Fruit fly (Drosophila melanogaster) whole organism: Measurements from ENCODE around the gene Sec13.
A peak's percentile ranks its signal among the peaks of the same experiment; 100 is the strongest.

Source experiments
- CG8478 ChIP-seq: fragments of >200 bp; optimal IDR thresholded peaks from 2 replicates; lab custom pipeline; 2018; ENCODE audit warnings: inconsistent platforms
- Dll ChIP-seq: fragments of >200 bp; optimal IDR thresholded peaks from 2 replicates; lab custom pipeline; 2017
- EcR ChIP-seq, 2 experiments: fragments of >200 bp; optimal IDR thresholded peaks; 2 replicates each; lab custom pipeline; 2017; ENCODE audit warnings: missing biosample characterization in 2 of 2, missing genetic modification characterization in 2 of 2, missing genetic modification reagents in 2 of 2
- pan ChIP-seq: fragments of >200 bp; optimal IDR thresholded peaks from 2 replicates; lab custom pipeline; 2017
- psq ChIP-seq: fragments of >200 bp; optimal IDR thresholded peaks from 2 replicates; lab custom pipeline; 2017
- usp ChIP-seq: fragments of >200 bp; optimal IDR thresholded peaks from 2 replicates; lab custom pipeline; 2017; ENCODE audit warnings: missing biosample characterization, missing genetic modification characterization, mixed read lengths

The Sec13 gene

dm6 chr3R:23359420-23359819 lies 3.3 kb downstream of the Sec13 start:
- TF ChIP-seq CG8478 (lab: Kevin White, UChicago) = no peak

DNA sequence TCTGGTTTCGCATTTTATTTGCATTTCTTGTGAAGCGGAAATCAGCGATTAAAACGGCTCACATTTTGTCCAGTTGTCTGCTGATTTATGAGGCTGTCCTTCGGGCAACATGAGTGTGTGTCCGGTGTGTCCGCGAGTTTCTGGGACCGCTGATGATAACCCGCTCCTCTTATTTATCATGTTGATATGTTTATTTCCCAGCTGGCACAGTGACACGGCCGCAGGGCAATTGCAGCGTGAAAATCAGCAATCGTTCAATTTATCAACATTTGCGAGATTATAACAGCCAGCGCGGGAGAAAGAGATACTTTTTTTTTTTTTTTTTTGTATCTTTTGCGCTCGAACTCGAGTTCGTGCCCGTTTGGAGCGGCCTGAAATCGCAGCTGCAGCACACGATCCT lies 4.3 kb downstream of the Sec13 start:
- no peak for TF ChIP-seq usp (GFP tag; lab: Kevin White, UChicago)
- no peak for TF ChIP-seq pan (lab: Kevin White, UChicago)
- TF ChIP-seq psq (lab: Kevin White, UChicago) = no peak
- no peak for TF ChIP-seq EcR (GFP tag; optimal IDR thresholded peaks at IDR 0.05; lab: Kevin White, UChicago)

dm6 chr3R:23363515-23364124 lies 7.5 kb downstream of the Sec13 start, which contains the start of gene CG4408:
TSS of gene CG4408 (minus strand) at chr3R:23363574.
- TF ChIP-seq usp (GFP tag; lab: Kevin White, UChicago) (no peak), pan (lab: Kevin White, UChicago) (peak; percentile 91)

DNA sequence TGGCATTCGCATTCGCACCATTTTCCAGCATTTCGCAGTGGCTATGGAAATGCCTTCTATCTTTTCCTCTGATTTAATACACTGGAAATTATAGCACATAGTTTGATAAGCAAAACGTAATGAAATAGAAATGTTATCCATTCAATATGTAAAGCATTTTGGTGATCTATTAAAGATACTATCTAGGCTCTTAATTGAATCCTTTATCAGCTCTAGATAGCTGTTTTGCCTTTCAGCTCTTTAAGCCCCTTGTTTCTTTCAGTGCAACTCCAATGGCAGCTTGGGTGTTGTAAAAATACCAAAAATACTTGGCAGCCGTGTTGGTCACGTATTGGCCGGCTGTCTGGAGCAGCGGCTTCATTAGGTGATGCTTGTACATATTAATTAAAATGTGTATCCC lies 8.9 kb downstream of the Sec13 start:
- TF ChIP-seq Dll (lab: Kevin White, UChicago) (no peak), usp (GFP tag; lab: Kevin White, UChicago) (no peak), CG8478 (lab: Kevin White, UChicago) (no peak), EcR (GFP tag; optimal IDR thresholded peaks at IDR 0.05; lab: Kevin White, UChicago) (no peak), pan (lab: Kevin White, UChicago) (no peak), psq (lab: Kevin White, UChicago) (no peak)

- TF ChIP-seq CG8478 (lab: Kevin White, UChicago) (no peak), EcR (GFP tag; optimal IDR thresholded peaks at IDR 0.05; lab: Kevin White, UChicago) (no peak), pan (lab: Kevin White, UChicago) (no peak), Dll (lab: Kevin White, UChicago) (no peak), psq (lab: Kevin White, UChicago) (no peak), usp (GFP tag; lab: Kevin White, UChicago) (no peak)
Observed at dm6 chr3R:23367540-23367939, 11.5 kb downstream of the Sec13 start.

DNA sequence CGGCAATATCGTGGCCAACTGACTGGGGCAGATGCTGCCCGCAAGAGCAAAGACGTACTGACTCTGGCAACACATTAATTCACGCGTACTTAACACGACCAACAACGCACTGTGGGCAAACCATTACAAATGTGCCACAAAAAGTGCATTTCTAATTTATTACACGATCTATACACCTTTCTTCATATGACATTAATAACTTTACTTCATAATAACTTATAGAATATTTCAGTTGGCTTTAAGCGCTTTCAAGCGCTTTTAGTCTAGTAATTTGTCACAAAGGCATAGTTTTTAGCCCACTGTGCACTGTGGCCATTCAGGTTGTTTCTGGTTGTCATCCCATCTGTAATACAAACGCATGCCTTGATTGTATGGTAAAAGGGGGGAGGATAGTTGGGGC lies 12.2 kb downstream of the Sec13 start:
- TF ChIP-seq psq (lab: Kevin White, UChicago) (no peak), EcR (GFP tag; optimal IDR thresholded peaks at IDR 0.05; lab: Kevin White, UChicago) (no peak), Dll (lab: Kevin White, UChicago) (no peak), pan (lab: Kevin White, UChicago) (no peak), CG8478 (lab: Kevin White, UChicago) (no peak), usp (GFP tag; lab: Kevin White, UChicago) (no peak)

DNA sequence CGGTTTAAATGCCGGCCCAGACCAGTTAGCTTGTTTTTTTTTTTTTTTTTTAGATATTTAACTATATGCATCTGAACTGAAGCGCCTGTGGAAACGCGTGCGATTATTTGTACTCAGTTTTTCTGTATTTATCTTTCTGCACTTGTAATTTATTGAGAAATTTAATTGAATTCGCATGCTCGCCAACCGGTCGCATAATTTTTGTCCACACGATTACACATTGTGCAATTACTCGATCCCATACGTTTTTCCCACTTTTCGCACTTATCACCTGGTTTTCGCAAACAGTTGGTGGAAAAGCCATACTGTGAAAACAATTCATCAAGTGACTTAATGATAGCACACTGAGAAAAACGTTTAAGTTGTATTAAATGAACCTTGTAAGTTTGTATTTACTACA lies 16.5 kb downstream of the Sec13 start, which contains the start of gene CG42827:
CG42827 (plus strand) TSS at position 301 of the 400 bp plus-strand sequence.
- TF ChIP-seq CG8478 (lab: Kevin White, UChicago) (no peak), pan (lab: Kevin White, UChicago) (no peak)

DNA sequence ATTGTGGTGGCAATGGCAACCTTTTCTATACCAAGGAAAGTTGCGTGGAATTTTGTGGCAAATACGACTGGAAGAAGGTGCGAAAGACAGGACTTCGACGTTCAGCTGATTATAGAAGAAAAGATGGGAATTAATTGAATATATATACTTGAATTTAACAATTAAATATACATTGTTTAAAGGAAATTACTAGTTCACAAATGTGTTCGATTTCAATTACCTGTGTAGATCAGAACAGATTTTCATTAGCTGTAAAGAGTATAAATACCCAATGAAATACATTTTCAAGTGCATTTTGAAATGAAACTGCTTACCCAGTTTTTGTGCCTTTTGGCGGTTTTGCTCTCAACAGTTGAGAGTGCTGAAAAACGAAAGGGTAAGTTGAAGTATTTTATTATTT lies 17.3 kb downstream of the Sec13 start, which contains the start of gene CG42828:
CG42828 (plus strand) TSS at position 301 of the 400 bp plus-strand sequence.
- TF ChIP-seq usp (GFP tag; lab: Kevin White, UChicago) (no peak), pan (lab: Kevin White, UChicago) (no peak), CG8478 (lab: Kevin White, UChicago) (no peak), Dll (lab: Kevin White, UChicago) (no peak), EcR (GFP tag; optimal IDR thresholded peaks at IDR 0.05; lab: Kevin White, UChicago) (no peak), psq (lab: Kevin White, UChicago) (no peak)

DNA sequence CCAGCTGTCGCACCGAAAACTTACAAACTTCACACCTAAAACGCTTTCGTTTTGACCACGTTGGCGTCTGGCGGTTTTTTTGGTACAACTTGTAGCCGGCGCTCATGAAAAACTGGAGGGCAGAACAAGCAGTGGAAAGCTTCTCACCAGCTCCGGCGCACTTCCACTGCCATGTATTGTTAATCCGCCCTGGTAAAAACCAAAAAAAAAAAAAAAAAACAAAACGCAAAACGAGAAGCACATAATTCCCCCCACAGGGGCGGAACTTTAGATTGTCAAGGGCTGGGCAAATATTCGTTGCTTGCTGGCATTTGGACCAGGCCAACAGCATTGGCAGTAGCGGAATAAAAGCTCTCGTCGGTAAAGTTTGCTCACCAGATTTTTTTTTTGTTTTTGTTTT lies 18.2 kb downstream of the Sec13 start:
- TF ChIP-seq pan (lab: Kevin White, UChicago) = no peak
- TF ChIP-seq CG8478 (lab: Kevin White, UChicago) = no peak

dm6 chr3R:23377288-23377687 lies 21.2 kb downstream of the Sec13 start:
- no peak for TF ChIP-seq Dll (lab: Kevin White, UChicago)
- no peak for TF ChIP-seq EcR (GFP tag; optimal IDR thresholded peaks at IDR 0.05; lab: Kevin White, UChicago)
- TF ChIP-seq psq (lab: Kevin White, UChicago) = no peak
- TF ChIP-seq CG8478 (lab: Kevin White, UChicago) = no peak
- TF ChIP-seq pan (lab: Kevin White, UChicago) = no peak
- TF ChIP-seq usp (GFP tag; lab: Kevin White, UChicago) = no peak

dm6 chr3R:23383723-23384122 lies 27.6 kb downstream of the Sec13 start:
- TF ChIP-seq Dll (lab: Kevin White, UChicago) = peak; percentile 6
- TF ChIP-seq usp (GFP tag; lab: Kevin White, UChicago) = no peak

DNA sequence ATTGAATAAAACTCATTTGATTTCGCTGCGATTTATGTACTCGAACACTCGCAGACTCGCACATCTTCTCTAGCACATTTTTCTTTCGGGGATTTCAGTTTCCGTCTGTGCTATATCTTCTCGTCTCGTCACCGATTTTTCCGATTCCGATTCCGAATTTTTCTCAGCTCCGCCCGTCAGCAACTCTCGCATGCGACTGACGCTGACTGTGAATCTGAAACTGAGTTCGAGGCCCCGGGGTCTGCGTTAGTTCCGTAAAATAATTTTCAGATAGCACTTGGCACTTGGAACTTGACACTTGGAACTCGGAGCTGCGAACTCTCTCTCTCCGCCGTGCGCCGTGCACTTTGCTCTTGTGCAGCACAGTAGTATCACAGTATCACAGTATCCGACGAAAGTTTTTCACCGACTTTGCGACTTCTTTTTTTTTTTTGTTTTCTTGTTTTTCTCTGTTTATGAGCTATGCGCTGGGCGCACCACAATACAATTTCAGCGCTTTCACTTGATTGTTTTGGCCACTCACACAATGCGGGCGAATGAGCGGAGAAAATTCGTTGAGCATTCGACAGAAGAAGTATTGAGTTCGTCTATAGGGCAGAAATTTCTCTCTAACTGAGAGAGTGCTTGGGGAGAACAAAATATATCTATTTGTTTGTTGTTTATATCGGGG lies 28.6 kb downstream of the Sec13 start, which contains the start of gene CG4393:
CG4393 (minus strand) TSS at position 187 of the 670 bp plus-strand sequence.
- no peak for TF ChIP-seq CG8478 (lab: Kevin White, UChicago)
- no peak for TF ChIP-seq psq (lab: Kevin White, UChicago)
- no peak for TF ChIP-seq usp (GFP tag; lab: Kevin White, UChicago)
- no peak for TF ChIP-seq EcR (GFP tag; optimal IDR thresholded peaks at IDR 0.05; lab: Kevin White, UChicago)
- TF ChIP-seq pan (lab: Kevin White, UChicago) = no peak
